Fruit fly (Drosophila melanogaster): Measurements from ENCODE around the gene Prp31.

DNA sequence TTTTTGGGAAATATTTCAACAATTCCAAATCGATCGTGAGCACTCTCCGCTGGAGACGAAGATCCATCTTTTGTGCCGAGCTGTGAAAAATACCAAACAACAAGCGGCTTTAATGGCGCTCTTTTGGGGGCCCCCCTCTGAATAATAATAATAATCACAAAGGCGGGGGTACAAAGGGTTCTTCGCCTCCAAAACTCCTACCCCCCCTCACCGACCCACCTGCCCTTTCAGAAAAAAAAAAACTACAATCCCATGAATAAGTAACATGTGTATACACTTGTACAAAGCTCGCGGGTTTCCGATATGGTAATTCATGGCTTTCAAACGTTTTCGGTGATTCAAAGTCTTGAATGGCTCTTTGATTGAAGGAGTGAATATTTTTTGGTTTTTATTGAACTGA lies 42.5 kb downstream of the Prp31 start:
- TF ChIP-seq CG11617 (GFP tag; optimal IDR thresholded peaks at IDR 0.05): no peak
- no peak for TF ChIP-seq kay (GFP tag; ENCODE audit: borderline replicate concordance)
- TF ChIP-seq bab1 (GFP tag; optimal IDR thresholded peaks at IDR 0.05): no peak
- TF ChIP-seq pad (GFP tag; optimal IDR thresholded peaks at IDR 0.05): no peak
- no peak for TF ChIP-seq toe (GFP tag; optimal IDR thresholded peaks at IDR 0.05)
- TF ChIP-seq Mnt (GFP tag; optimal IDR thresholded peaks at IDR 0.05): no peak
- no peak for TF ChIP-seq tj (GFP tag; optimal IDR thresholded peaks at IDR 0.05)
- TF ChIP-seq Clk (GFP tag; optimal IDR thresholded peaks at IDR 0.05): no peak
- TF ChIP-seq Hr96 (GFP tag; optimal IDR thresholded peaks at IDR 0.05): no peak
